Fruit fly (Drosophila melanogaster) whole organism, embryonic: ENCODE measurements around the gene Shawn.

Experiments
- Aef1 ChIP-seq: fragments of 200-800 bp; sonication (Bioruptor generic); IDR thresholded peaks from 3 replicates; pipeline ENCODE4 v1.3.6; 2022; ENCODE audit warnings: missing biosample characterization, missing genetic modification characterization
- Awh ChIP-seq: fragments of 200-800 bp; sonication (Bioruptor generic); IDR thresholded peaks from 2 replicates; pipeline ENCODE4, ENCODE4 v1.3.6; 2022; ENCODE audit warnings: missing biosample characterization, missing genetic modification characterization
- CG11696 ChIP-seq: fragments of 200-800 bp; sonication (Bioruptor generic); IDR thresholded peaks from 2 replicates; pipeline ENCODE4 v1.3.6; 2022; ENCODE audit warnings: missing biosample characterization, missing genetic modification characterization
- CG12659 ChIP-seq: fragments of 200-800 bp; sonication (Bioruptor generic); optimal IDR thresholded peaks from 3 replicates; lab custom pipeline; 2017; ENCODE audit warnings: mild to moderate bottlenecking, missing biosample characterization, missing genetic modification reagents, missing genetic modification characterization
- CG12942 ChIP-seq: fragments of 200-800 bp; sonication (Bioruptor generic); optimal IDR thresholded peaks from 3 replicates; lab custom pipeline; 2016; ENCODE audit warnings: missing biosample characterization, missing genetic modification characterization
- CG13624 ChIP-seq: fragments of 200-800 bp; sonication (Bioruptor generic); optimal IDR thresholded peaks from 2 replicates; lab custom pipeline; 2016; ENCODE audit warnings: missing biosample characterization, missing genetic modification characterization
- CG14667 ChIP-seq: fragments of 200-800 bp; sonication (Bioruptor generic); IDR thresholded peaks from 2 replicates; pipeline ENCODE4 v1.3.6; 2022; ENCODE audit warnings: missing biosample characterization, missing genetic modification characterization
- CG16779 ChIP-seq: fragments of 200-800 bp; sonication (Bioruptor generic); IDR thresholded peaks from 2 replicates; pipeline ENCODE4 v1.3.6; 2022; ENCODE audit warnings: missing biosample characterization, missing genetic modification characterization
- CG16815 ChIP-seq: fragments of 200-800 bp; sonication (Bioruptor generic); optimal IDR thresholded peaks from 3 replicates; lab custom pipeline; 2017; ENCODE audit warnings: missing biosample characterization, mild to moderate bottlenecking, missing genetic modification characterization
- CG17361 ChIP-seq: fragments of 200-800 bp; sonication (Bioruptor generic); IDR thresholded peaks from 3 replicates; pipeline ENCODE4 v1.3.6; 2022; ENCODE audit warnings: missing biosample characterization, missing genetic modification characterization
- CG17385 ChIP-seq: fragments of 200-800 bp; sonication (Bioruptor generic); optimal IDR thresholded peaks from 3 replicates; lab custom pipeline; 2018; ENCODE audit warnings: missing biosample characterization, mild to moderate bottlenecking, missing genetic modification characterization
- CG17829 ChIP-seq: fragments of 200-800 bp; optimal IDR thresholded peaks from 2 replicates; lab custom pipeline; 2019; ENCODE audit warnings: missing biosample characterization, mild to moderate bottlenecking, missing genetic modification characterization, moderate library complexity
- CG2889 ChIP-seq: fragments of 200-800 bp; sonication (Bioruptor generic); IDR thresholded peaks from 3 replicates; pipeline ENCODE4 v1.3.6; 2022; ENCODE audit warnings: missing biosample characterization, missing genetic modification characterization
- CG3407 ChIP-seq: fragments of 200-800 bp; sonication (Bioruptor generic); optimal IDR thresholded peaks from 2 replicates; lab custom pipeline; 2018; ENCODE audit warnings: missing biosample characterization, mild to moderate bottlenecking, missing genetic modification characterization
- CG6765 ChIP-seq: fragments of 200-800 bp; sonication (Bioruptor generic); optimal IDR thresholded peaks from 3 replicates; lab custom pipeline; 2017; ENCODE audit warnings: missing biosample characterization, mild to moderate bottlenecking, missing genetic modification characterization
- CG7271 ChIP-seq: fragments of 200-800 bp; sonication (Bioruptor generic); optimal IDR thresholded peaks from 2 replicates; lab custom pipeline; 2018; ENCODE audit warnings: missing biosample characterization, mild to moderate bottlenecking, missing genetic modification characterization, moderate library complexity
- CG7372 ChIP-seq: fragments of 200-800 bp; sonication (Bioruptor generic); IDR thresholded peaks from 2 replicates; pipeline ENCODE4 v1.3.6; 2022; ENCODE audit warnings: missing biosample characterization, missing genetic modification characterization
- CG7556 ChIP-seq: fragments of 200-800 bp; sonication (Bioruptor generic); optimal IDR thresholded peaks from 2 replicates; lab custom pipeline; 2017; ENCODE audit warnings: missing biosample characterization, mild to moderate bottlenecking, missing genetic modification characterization
- CG7928 ChIP-seq: fragments of 200-800 bp; sonication (Bioruptor generic); optimal IDR thresholded peaks from 2 replicates; lab custom pipeline; 2017; ENCODE audit warnings: missing biosample characterization, mild to moderate bottlenecking, missing genetic modification characterization
- CG8388 ChIP-seq: fragments of 200-800 bp; sonication (Bioruptor generic); optimal IDR thresholded peaks from 2 replicates; lab custom pipeline; 2019; ENCODE audit warnings: missing biosample characterization, mild to moderate bottlenecking, missing genetic modification characterization, moderate library complexity
- CG8478 ChIP-seq: fragments of >200 bp; optimal IDR thresholded peaks from 2 replicates; lab custom pipeline; 2018
- CG9876 ChIP-seq: fragments of 200-800 bp; sonication (Bioruptor generic); optimal IDR thresholded peaks from 2 replicates; lab custom pipeline; 2016; ENCODE audit warnings: missing biosample characterization, missing genetic modification characterization
- CG9932 ChIP-seq: fragments of 200-800 bp; sonication (Bioruptor generic); IDR thresholded peaks from 2 replicates; pipeline ENCODE4 v1.3.6; 2022; ENCODE audit warnings: missing biosample characterization, missing genetic modification characterization
- Dll ChIP-seq: fragments of 200-800 bp; sonication (Bioruptor generic); IDR thresholded peaks from 4 replicates; pipeline ENCODE4 v1.3.6; 2022; ENCODE audit warnings: missing biosample characterization, missing genetic modification characterization; ENCODE audit not compliant: partially characterized antibody
- Doc2 ChIP-seq: fragments of 200-800 bp; sonication (Bioruptor generic); IDR thresholded peaks from 2 replicates; pipeline ENCODE4 v1.3.6; 2022; ENCODE audit warnings: missing biosample characterization, missing genetic modification characterization
- Dref ChIP-seq: fragments of 200-800 bp; sonication (Bioruptor generic); IDR thresholded peaks from 2 replicates; pipeline ENCODE4 v1.3.6; 2022; ENCODE audit warnings: missing biosample characterization, missing genetic modification characterization
- Eip74EF ChIP-seq, 2 experiments: fragments of 200-800 bp in 1 of 2; fragments of >200 bp in 1 of 2; sonication (Bioruptor generic) in 1 of 2; optimal IDR thresholded peaks; 2 replicates each; lab custom pipeline; 2017 to 2019; ENCODE audit warnings: missing biosample characterization in 2 of 2, missing genetic modification characterization in 2 of 2, mild to moderate bottlenecking in 1 of 2, moderate library complexity in 1 of 2
- HHEX ChIP-seq: fragments of 200-800 bp; sonication (Bioruptor generic); optimal IDR thresholded peaks from 3 replicates; lab custom pipeline; 2017; ENCODE audit warnings: missing biosample characterization, mild to moderate bottlenecking, missing genetic modification characterization, missing genetic modification reagents
- Hr51 ChIP-seq, 2 experiments: fragments of 200-800 bp; sonication (Bioruptor generic); optimal IDR thresholded peaks; 2 replicates in 1 of 2; 3 replicates in 1 of 2; lab custom pipeline; 2016 to 2018; ENCODE audit warnings: missing biosample characterization in 2 of 2, missing genetic modification characterization in 2 of 2, mild to moderate bottlenecking in 1 of 2, moderate library complexity in 1 of 2
- Hsf ChIP-seq: fragments of 200-800 bp; sonication (Bioruptor generic); optimal IDR thresholded peaks from 3 replicates; lab custom pipeline; 2016; ENCODE audit warnings: missing biosample characterization, missing genetic modification characterization
- MESR4 ChIP-seq: fragments of 200-800 bp; sonication (Bioruptor generic); optimal IDR thresholded peaks from 2 replicates; lab custom pipeline; 2018; ENCODE audit warnings: missing biosample characterization, mild to moderate bottlenecking, missing genetic modification characterization, moderate library complexity
- Mrtf ChIP-seq: fragments of 200-800 bp; sonication (Bioruptor generic); IDR thresholded peaks from 3 replicates; pipeline ENCODE4 v1.3.6; 2022; ENCODE audit warnings: missing biosample characterization, missing genetic modification characterization
- Nf-YB ChIP-seq: fragments of 200-800 bp; sonication (Bioruptor generic); optimal IDR thresholded peaks from 3 replicates; lab custom pipeline; 2019; ENCODE audit warnings: missing biosample characterization, mild to moderate bottlenecking, missing genetic modification characterization, moderate library complexity
- Ptx1 ChIP-seq: fragments of 200-800 bp; sonication (Bioruptor generic); IDR thresholded peaks from 2 replicates; pipeline ENCODE4 v1.3.6; 2022; ENCODE audit warnings: missing biosample characterization, missing genetic modification characterization
- Side ChIP-seq: fragments of 200-800 bp; sonication (Bioruptor generic); optimal IDR thresholded peaks from 2 replicates; lab custom pipeline; 2016; ENCODE audit warnings: missing biosample characterization, missing genetic modification characterization
- Sin3A ChIP-seq: fragments of >200 bp; optimal IDR thresholded peaks from 2 replicates; lab custom pipeline; 2018
- Tbp ChIP-seq: fragments of >200 bp; optimal IDR thresholded peaks from 2 replicates; lab custom pipeline; 2018; ENCODE audit warnings: missing biosample characterization, missing genetic modification characterization
- ab ChIP-seq: fragments of 200-800 bp; sonication (Bioruptor generic); optimal IDR thresholded peaks from 2 replicates; lab custom pipeline; 2016; ENCODE audit warnings: missing biosample characterization, missing genetic modification characterization
- ash1 ChIP-seq: fragments of 200-800 bp; sonication (Bioruptor generic); optimal IDR thresholded peaks from 2 replicates; lab custom pipeline; 2018; ENCODE audit warnings: missing biosample characterization, mild to moderate bottlenecking, missing genetic modification characterization
- chm ChIP-seq: fragments of 200-800 bp; sonication (Bioruptor generic); IDR thresholded peaks from 2 replicates; pipeline ENCODE4 v1.3.6; 2022; ENCODE audit warnings: missing biosample characterization, missing genetic modification characterization
- croc ChIP-seq: fragments of 200-800 bp; sonication (Bioruptor generic); conservative IDR thresholded peaks from 3 replicates; pipeline ENCODE4 v1.3.6; 2022; ENCODE audit warnings: missing biosample characterization, missing genetic modification characterization
- dati ChIP-seq: fragments of 200-800 bp; sonication (Bioruptor generic); IDR thresholded peaks from 2 replicates; pipeline ENCODE4 v1.3.6; 2022; ENCODE audit warnings: missing biosample characterization, missing genetic modification characterization
- esg ChIP-seq: fragments of 200-800 bp; sonication (Bioruptor generic); conservative IDR thresholded peaks from 2 replicates; pipeline ENCODE4 v1.3.6; 2022; ENCODE audit warnings: missing biosample characterization, missing genetic modification characterization
- ftz-f1 ChIP-seq: fragments of 200-800 bp; sonication (Bioruptor generic); optimal IDR thresholded peaks from 2 replicates; lab custom pipeline; 2016; ENCODE audit warnings: missing biosample characterization, missing genetic modification characterization
- hb ChIP-seq: fragments of 200-800 bp; sonication (Bioruptor generic); IDR thresholded peaks from 3 replicates; pipeline ENCODE4 v1.3.6; 2022; ENCODE audit warnings: missing biosample characterization, missing genetic modification characterization; ENCODE audit not compliant: partially characterized antibody
- hth ChIP-seq: fragments of >200 bp; optimal IDR thresholded peaks from 2 replicates; lab custom pipeline; 2017; ENCODE audit warnings: inconsistent platforms
- kay ChIP-seq: fragments of 200-800 bp; sonication (Bioruptor generic); optimal IDR thresholded peaks from 2 replicates; lab custom pipeline; 2016; ENCODE audit warnings: missing biosample characterization, missing genetic modification characterization
- nmo ChIP-seq: fragments of 200-800 bp; sonication (Bioruptor generic); optimal IDR thresholded peaks from 2 replicates; lab custom pipeline; 2018; ENCODE audit warnings: missing biosample characterization, mild to moderate bottlenecking, missing genetic modification characterization, moderate library complexity
- unc-4 ChIP-seq: fragments of 200-800 bp; sonication (Bioruptor generic); IDR thresholded peaks from 2 replicates; pipeline ENCODE4 v1.3.6; 2022; ENCODE audit warnings: missing biosample characterization, missing genetic modification characterization; ENCODE audit not compliant: partially characterized antibody
- z ChIP-seq: fragments of 200-800 bp; sonication (Bioruptor generic); IDR thresholded peaks from 3 replicates; pipeline ENCODE4 v1.3.6; 2022; ENCODE audit warnings: missing biosample characterization, missing genetic modification characterization
- zen2 ChIP-seq: fragments of 200-800 bp; sonication (Bioruptor generic); IDR thresholded peaks from 3 replicates; pipeline ENCODE4 v1.3.6; 2022; ENCODE audit warnings: missing biosample characterization, missing genetic modification characterization; ENCODE audit not compliant: partially characterized antibody

Gene Shawn

dm6 chrX:19565714-19566316 is 45.5 kb upstream of the Shawn start, which contains the start of the genes Grip84 and car (continued):
- TF ChIP-seq CG13624 (peak; percentile 28), ftz-f1 (no peak), CG8388 (GFP tag; lab: Kevin White, UChicago) (peak; percentile 55), Hsf (GFP tag; lab: Kevin White, UChicago) (peak; percentile 78), ash1 (GFP tag; lab: Kevin White, UChicago) (no peak), kay (GFP tag; lab: Kevin White, UChicago) (peak; percentile 26), CG7372 (GFP tag; lab: Robert Waterston, UW) (peak; percentile 67; the same call in 1 of the 2 replicates), Ptx1 (GFP tag; lab: Robert Waterston, UW) (peak; percentile 82), Eip74EF (GFP tag; optimal IDR thresholded peaks at IDR 0.05; lab: Kevin White, UChicago) (no peak), dati (GFP tag; lab: Robert Waterston, UW) (no peak), Awh (GFP tag; lab: Robert Waterston, UW) (no peak), croc (GFP tag; lab: Robert Waterston, UW) (peak; percentile 58; the same call in 2 of the 3 replicates), CG9932 (GFP tag; lab: Robert Waterston, UW) (peak; percentile 76; the same call in 1 of the 2 replicates), CG2889 (GFP tag; lab: Robert Waterston, UW) (0 out of 3 replicates have a peak, but pooled peaks have one; percentile 36), Sin3A (lab: Kevin White, UChicago) (peak; percentile 90), CG6765 (GFP tag; lab: Kevin White, UChicago) (no peak), CG12659 (GFP tag; lab: Kevin White, UChicago) (peak; percentile 78), CG7928 (GFP tag; lab: Kevin White, UChicago) (no peak), hb (GFP tag; lab: Robert Waterston, UW) (no peak), ab (no peak), Doc2 (GFP tag; lab: Robert Waterston, UW) (no peak), zen2 (no peak), CG14667 (GFP tag; lab: Robert Waterston, UW) (0 out of 2 replicates have a peak, but pooled peaks have one; percentile 29), CG8478 (no peak), Hr51 (GFP tag; optimal IDR thresholded peaks at IDR 0.05; lab: Kevin White, UChicago) (peak in 1 of 2 experiments; percentile 25), CG7271 (tag; lab: Kevin White, UChicago) (no peak), esg (GFP tag; lab: Robert Waterston, UW) (peak; percentile 67), Dref (GFP tag; lab: Robert Waterston, UW) (peak; percentile 35; the same call in 1 of the 2 replicates), CG16779 (no peak), Mrtf (0 out of 3 replicates have a peak, but pooled peaks have one; percentile 48), chm (no peak), Tbp (no peak), CG17385 (GFP tag; lab: Kevin White, UChicago) (peak; percentile 51), HHEX (GFP tag; lab: Kevin White, UChicago) (peak; percentile 42), CG11696 (GFP tag; lab: Robert Waterston, UW) (no peak), Nf-YB (GFP tag; lab: Kevin White, UChicago) (peak; percentile 6), CG7556 (no peak), unc-4 (no peak), CG9876 (GFP tag; lab: Kevin White, UChicago) (no peak), CG12942 (peak; percentile 46), CG16815 (GFP tag; lab: Kevin White, UChicago) (peak; percentile 78), MESR4 (GFP tag; lab: Kevin White, UChicago) (peak; percentile 56), Aef1 (peak; percentile 57), CG17829 (peak; percentile 73), nmo (GFP tag; lab: Kevin White, UChicago) (peak; percentile 87), z (no peak), Side (peak; percentile 20), CG3407 (GFP tag; lab: Kevin White, UChicago) (no peak), CG17361 (peak; percentile 86), Dll (0 out of 4 replicates have a peak, but pooled peaks have one; percentile 30), hth (lab: Kevin White, UChicago) (no peak)
